Worm (Caenorhabditis elegans) whole organism, young adult: ENCODE results near the gene C06G1.1.

Experiments used
- B0019.2 ChIP-seq: fragments of 200-800 bp; sonication (Bioruptor generic); conservative IDR thresholded peaks from 2 replicates; pipeline ENCODE4 v1.3.6; 2022; ENCODE audit warnings: missing genetic modification reagents, missing genetic modification characterization, missing compliant biosample characterization
- B0035.1 ChIP-seq: sonication (generic microtip); optimal IDR thresholded peaks from 2 replicates; lab custom pipeline; 2016; ENCODE audit warnings: missing genetic modification characterization, mild to moderate bottlenecking, missing compliant biosample characterization, missing genotype, missing genetic modification reagents
- B0336.3 ChIP-seq: fragments of 200-800 bp; sonication (Bioruptor generic); IDR thresholded peaks from 2 replicates; pipeline ENCODE4 v1.3.6; 2022; ENCODE audit warnings: missing genetic modification characterization, missing compliant biosample characterization
- C06A6.2 ChIP-seq: fragments of 200-800 bp; sonication (Bioruptor generic); conservative IDR thresholded peaks from 2 replicates; pipeline ENCODE4 v1.3.6; 2022; ENCODE audit warnings: missing genetic modification characterization, missing compliant biosample characterization
- C17E4.6 ChIP-seq: fragments of 200-800 bp; sonication (Bioruptor generic); IDR thresholded peaks from 2 replicates; pipeline ENCODE4 v1.3.6; 2022; ENCODE audit warnings: missing genetic modification reagents, missing genetic modification characterization, missing compliant biosample characterization
- F10E7.11 ChIP-seq: sonication (generic microtip); optimal IDR thresholded peaks from 2 replicates; lab custom pipeline; 2017; ENCODE audit warnings: mild to moderate bottlenecking, missing genetic modification characterization, moderate library complexity, missing compliant biosample characterization
- F22D6.2 ChIP-seq: sonication (generic microtip); optimal IDR thresholded peaks from 2 replicates; lab custom pipeline; 2016; ENCODE audit warnings: mild to moderate bottlenecking, missing genetic modification characterization, missing compliant biosample characterization
- F23B12.7 ChIP-seq: sonication (generic microtip); optimal IDR thresholded peaks from 2 replicates; lab custom pipeline; 2017; ENCODE audit warnings: missing genetic modification characterization, mild to moderate bottlenecking, missing compliant biosample characterization, antibody characterized with exemption, moderate library complexity; ENCODE audit not compliant: insufficient read depth
- F49E8.2 ChIP-seq: sonication (generic microtip); optimal IDR thresholded peaks from 3 replicates; lab custom pipeline; 2017; ENCODE audit warnings: missing genetic modification characterization, mild to moderate bottlenecking, missing compliant biosample characterization, antibody characterized with exemption, moderate library complexity; ENCODE audit not compliant: insufficient read depth
- F52B5.7 ChIP-seq: sonication (generic microtip); optimal IDR thresholded peaks from 2 replicates; lab custom pipeline; 2016; ENCODE audit warnings: mild to moderate bottlenecking, missing genetic modification characterization, missing compliant biosample characterization
- F55B11.4 ChIP-seq: sonication (generic microtip); optimal IDR thresholded peaks from 2 replicates; lab custom pipeline; 2016; ENCODE audit warnings: missing compliant biosample characterization, missing genetic modification characterization, borderline replicate concordance; ENCODE audit not compliant: insufficient read depth
- K11D2.4 ChIP-seq: fragments of 200-800 bp; sonication (Bioruptor generic); IDR thresholded peaks from 2 replicates; pipeline ENCODE4 v1.3.6; 2022; ENCODE audit warnings: missing genetic modification reagents, missing genetic modification characterization, missing compliant biosample characterization
- T07F8.4 ChIP-seq: sonication (generic microtip); optimal IDR thresholded peaks from 2 replicates; lab custom pipeline; 2016; ENCODE audit warnings: mild to moderate bottlenecking, missing genetic modification characterization, moderate library complexity, missing compliant biosample characterization
- Y53G8AR.9 ChIP-seq: fragments of 200-800 bp; sonication (Bioruptor generic); conservative IDR thresholded peaks from 2 replicates; pipeline ENCODE4 v1.3.6; 2022; ENCODE audit warnings: missing genetic modification reagents, missing genetic modification characterization, missing compliant biosample characterization
- Y95B8A.8 ChIP-seq: fragments of 200-800 bp; sonication (Bioruptor generic); IDR thresholded peaks from 2 replicates; pipeline ENCODE4 v1.3.6; 2022; ENCODE audit warnings: missing genetic modification reagents, missing genetic modification characterization, missing compliant biosample characterization
- ZK185.1 ChIP-seq: sonication (generic microtip); optimal IDR thresholded peaks from 2 replicates; lab custom pipeline; 2016; ENCODE audit warnings: mild to moderate bottlenecking, missing genetic modification characterization, missing compliant biosample characterization; ENCODE audit not compliant: poor library complexity, severe bottlenecking
- ama-1 ChIP-seq, 3 experiments: fragments of 150-350 bp in 1 of 3; sonication (generic microtip) in 2 of 3; optimal IDR thresholded peaks; 2 replicates each; lab custom pipeline; 2014 to 2018; ENCODE audit warnings: missing biosample characterization in 2 of 3, missing genetic modification characterization in 2 of 3, missing genetic modification reagents in 2 of 3
- cebp-1 ChIP-seq, 2 experiments: fragments of 200-800 bp in 1 of 2; sonication (Bioruptor generic) in 1 of 2; sonication (generic microtip) in 1 of 2; IDR thresholded peaks in 1 of 2; optimal IDR thresholded peaks in 1 of 2; 2 replicates each; pipeline versions ENCODE4 v1.3.6 to Lab custom; 2017 to 2022; ENCODE audit warnings: missing compliant biosample characterization in 2 of 2, missing genetic modification characterization in 2 of 2, mild to moderate bottlenecking in 1 of 2, missing genetic modification reagents in 1 of 2, moderate library complexity in 1 of 2
- ceh-100 ChIP-seq: fragments of 200-800 bp; sonication (Bioruptor generic); IDR thresholded peaks from 2 replicates; pipeline ENCODE4 v1.3.6; 2022; ENCODE audit warnings: missing genetic modification reagents, missing genetic modification characterization, missing compliant biosample characterization
- ceh-27 ChIP-seq: fragments of 200-800 bp; sonication (Bioruptor generic); optimal IDR thresholded peaks from 2 replicates; lab custom pipeline; 2018; ENCODE audit warnings: mild to moderate bottlenecking, missing genetic modification characterization, moderate library complexity, missing compliant biosample characterization
- ceh-40 ChIP-seq: fragments of 200-800 bp; sonication (Bioruptor generic); IDR thresholded peaks from 2 replicates; pipeline ENCODE4 v1.3.6; 2022; ENCODE audit warnings: missing genetic modification characterization, missing compliant biosample characterization
- ceh-58 ChIP-seq: fragments of 200-800 bp; sonication (Bioruptor generic); IDR thresholded peaks from 2 replicates; pipeline ENCODE4 v1.3.6; 2022; ENCODE audit warnings: missing genetic modification characterization, missing compliant biosample characterization
- chd-7 ChIP-seq: sonication (generic microtip); optimal IDR thresholded peaks from 2 replicates; lab custom pipeline; 2016; ENCODE audit warnings: mild to moderate bottlenecking, missing genetic modification characterization, moderate library complexity, missing compliant biosample characterization
- die-1 ChIP-seq: sonication (generic microtip); optimal IDR thresholded peaks from 2 replicates; lab custom pipeline; 2016; ENCODE audit warnings: missing genotype, mild to moderate bottlenecking, missing genetic modification characterization, missing compliant biosample characterization
- dpl-1 ChIP-seq: fragments of 150-350 bp; optimal IDR thresholded peaks from 2 replicates; lab custom pipeline; 2014; ENCODE audit warnings: missing biosample characterization, missing genetic modification reagents, missing genetic modification characterization
- efl-1 ChIP-seq: fragments of 150-350 bp; optimal IDR thresholded peaks from 2 replicates; lab custom pipeline; 2014; ENCODE audit warnings: missing biosample characterization, missing genetic modification reagents, missing genetic modification characterization
- fkh-3 ChIP-seq: sonication (generic microtip); optimal IDR thresholded peaks from 2 replicates; lab custom pipeline; 2016; ENCODE audit warnings: mild to moderate bottlenecking, missing genetic modification characterization, missing compliant biosample characterization
- him-1 ChIP-seq: sonication (generic microtip); optimal IDR thresholded peaks from 2 replicates; lab custom pipeline; 2016; ENCODE audit warnings: missing genotype, missing genetic modification reagents, missing genetic modification characterization, missing compliant biosample characterization
- hmg-1.2 ChIP-seq: fragments of 200-800 bp; sonication (Bioruptor generic); IDR thresholded peaks from 2 replicates; pipeline ENCODE4 v1.3.6; 2022; ENCODE audit warnings: missing genetic modification reagents, missing genetic modification characterization, missing compliant biosample characterization
- hrde-1 ChIP-seq: sonication (generic microtip); optimal IDR thresholded peaks from 2 replicates; lab custom pipeline; 2016; ENCODE audit warnings: missing genetic modification characterization, mild to moderate bottlenecking, missing compliant biosample characterization, moderate library complexity, missing genotype, missing genetic modification reagents, borderline replicate concordance
- hsf-1 ChIP-seq: fragments of 200-800 bp; sonication (Bioruptor generic); IDR thresholded peaks from 2 replicates; pipeline ENCODE4 v1.3.6; 2022; ENCODE audit warnings: missing genetic modification reagents, missing genetic modification characterization, missing compliant biosample characterization
- lin-26 ChIP-seq: fragments of 200-800 bp; sonication (Bioruptor generic); IDR thresholded peaks from 2 replicates; pipeline ENCODE4 v1.3.6; 2022; ENCODE audit warnings: missing genetic modification reagents, missing genetic modification characterization, missing compliant biosample characterization
- lsl-1 ChIP-seq: fragments of 200-800 bp; sonication (Bioruptor generic); optimal IDR thresholded peaks from 2 replicates; lab custom pipeline; 2018; ENCODE audit warnings: mild to moderate bottlenecking, missing genetic modification characterization, moderate library complexity, missing compliant biosample characterization
- madf-10 ChIP-seq: sonication (generic microtip); optimal IDR thresholded peaks from 2 replicates; lab custom pipeline; 2016; ENCODE audit warnings: mild to moderate bottlenecking, missing genetic modification characterization, missing compliant biosample characterization
- mes-4 ChIP-seq: sonication (generic microtip); optimal IDR thresholded peaks from 2 replicates; lab custom pipeline; 2016; ENCODE audit warnings: missing genotype, missing genetic modification characterization, missing compliant biosample characterization
- nfya-2 ChIP-seq: fragments of 200-800 bp; sonication (Bioruptor generic); IDR thresholded peaks from 2 replicates; pipeline ENCODE4 v1.3.6; 2022; ENCODE audit warnings: missing genetic modification reagents, missing genetic modification characterization, missing compliant biosample characterization
- nhr-120 ChIP-seq: fragments of 200-800 bp; sonication (Bioruptor generic); IDR thresholded peaks from 2 replicates; pipeline ENCODE4 v1.3.6; 2022; ENCODE audit warnings: missing genetic modification characterization, missing compliant biosample characterization
- nhr-80 ChIP-seq: sonication (generic microtip); optimal IDR thresholded peaks from 2 replicates; lab custom pipeline; 2016; ENCODE audit warnings: missing genetic modification characterization, missing compliant biosample characterization
- nhr-90 ChIP-seq: sonication (generic microtip); optimal IDR thresholded peaks from 2 replicates; lab custom pipeline; 2016; ENCODE audit warnings: missing genotype, mild to moderate bottlenecking, missing genetic modification characterization, missing compliant biosample characterization
- snpc-1.3 ChIP-seq: sonication (generic microtip); optimal IDR thresholded peaks from 2 replicates; lab custom pipeline; 2017; ENCODE audit warnings: missing genetic modification characterization, mild to moderate bottlenecking, missing compliant biosample characterization, antibody characterized with exemption, moderate library complexity, missing genotype, missing genetic modification reagents; ENCODE audit not compliant: insufficient read depth
- sptf-2 ChIP-seq: fragments of 200-800 bp; sonication (Bioruptor generic); optimal IDR thresholded peaks from 2 replicates; lab custom pipeline; 2018; ENCODE audit warnings: mild to moderate bottlenecking, missing genetic modification characterization, missing compliant biosample characterization
- tlf-1 ChIP-seq: fragments of 200-800 bp; sonication (Bioruptor generic); optimal IDR thresholded peaks from 2 replicates; lab custom pipeline; 2018; ENCODE audit warnings: mild to moderate bottlenecking, missing genetic modification characterization, missing compliant biosample characterization
- xnd-1 ChIP-seq: sonication (generic microtip); optimal IDR thresholded peaks from 2 replicates; lab custom pipeline; 2016; ENCODE audit warnings: missing genotype, missing genetic modification reagents, missing genetic modification characterization, missing compliant biosample characterization
- zim-3 ChIP-seq: sonication (generic microtip); optimal IDR thresholded peaks from 2 replicates; lab custom pipeline; 2017; ENCODE audit warnings: mild to moderate bottlenecking, missing genetic modification characterization, moderate library complexity, missing compliant biosample characterization
- ztf-22 ChIP-seq: fragments of 200-800 bp; sonication (Bioruptor generic); optimal IDR thresholded peaks from 2 replicates; lab custom pipeline; 2018; ENCODE audit warnings: mild to moderate bottlenecking, missing genetic modification characterization, moderate library complexity, missing compliant biosample characterization

The C06G1.1 gene

DNA sequence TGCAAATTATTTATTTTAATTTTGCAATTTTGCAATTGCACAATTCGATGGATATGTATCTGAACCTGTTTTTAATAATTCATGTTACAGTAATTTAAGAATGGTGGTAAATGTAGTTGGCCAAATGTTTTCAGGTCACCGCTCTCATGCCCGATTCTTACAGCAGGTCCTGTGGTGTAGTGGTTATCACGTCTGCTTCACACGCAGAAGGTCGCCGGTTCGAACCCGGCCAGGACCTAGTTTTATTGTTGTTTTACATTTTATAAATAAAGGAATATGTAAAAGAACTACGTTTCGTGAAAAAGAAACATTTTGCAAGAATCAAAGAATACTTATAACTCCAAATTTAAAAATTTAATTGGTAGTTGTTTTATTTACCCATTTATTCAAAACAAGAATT lies 42.9 kb upstream of the C06G1.1 start (continued):
- no peak for TF ChIP-seq Y53G8AR.9 (GFP tag; lab: Robert Waterston, UW)
- no peak for TF ChIP-seq C06A6.2 (GFP tag; lab: Robert Waterston, UW)

DNA sequence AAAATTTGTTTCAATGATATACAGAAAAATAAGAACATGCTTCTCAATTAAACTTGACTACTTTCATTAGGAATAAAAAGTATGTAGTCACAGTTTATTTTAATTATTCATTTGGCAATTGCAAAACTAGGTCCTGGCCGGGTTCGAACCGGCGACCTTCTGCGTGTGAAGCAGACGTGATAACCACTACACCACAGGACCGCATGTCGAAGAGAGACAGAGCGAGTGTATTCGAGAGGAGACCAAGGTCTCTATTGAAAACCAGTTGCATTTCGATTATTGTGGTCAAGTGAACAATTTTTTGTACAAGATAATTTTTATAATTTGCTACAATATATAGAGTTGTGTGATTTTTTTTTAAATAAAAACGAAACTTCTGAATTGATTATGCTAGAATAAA lies 42.3 kb upstream of the C06G1.1 start:
- no peak for TF ChIP-seq B0336.3 (GFP tag; lab: Robert Waterston, UW)
- TF ChIP-seq F10E7.11 (tag; lab: Kevin White, UChicago) = peak; percentile 20
- TF ChIP-seq hsf-1 (GFP tag; lab: Robert Waterston, UW) = peak; percentile 59; the same call in 1 of the 2 replicates
- no peak for TF ChIP-seq fkh-3 (tag; lab: Kevin White, UChicago)
- TF ChIP-seq nhr-80 = no peak
- no peak for TF ChIP-seq ama-1 (optimal IDR thresholded peaks at IDR 0.05; lab: Kevin White, UChicago)
- peak; percentile 14 to 90 for TF ChIP-seq ama-1 (GFP tag; optimal IDR thresholded peaks at IDR 0.05; lab: Kevin White, UChicago)
- TF ChIP-seq F22D6.2 (tag; lab: Kevin White, UChicago) = no peak
- TF ChIP-seq zim-3 (tag; lab: Kevin White, UChicago) = peak; percentile 76
- peak; percentile 70 for TF ChIP-seq nhr-90 (tag; lab: Kevin White, UChicago)
- TF ChIP-seq madf-10 (tag; lab: Kevin White, UChicago) = peak; percentile 78
- TF ChIP-seq nhr-120 = no peak
- TF ChIP-seq him-1 (tag; lab: Kevin White, UChicago) = peak; percentile 72
- TF ChIP-seq F49E8.2 (tag; lab: Kevin White, UChicago) = peak; percentile 44
- no peak for TF ChIP-seq dpl-1 (GFP tag; lab: Kevin White, UChicago)
- peak; percentile 19 for TF ChIP-seq B0035.1 (tag; lab: Kevin White, UChicago)
- TF ChIP-seq tlf-1 (GFP tag; lab: Kevin White, UChicago) = peak; percentile 59
- no peak for TF ChIP-seq ceh-100 (GFP tag; lab: Robert Waterston, UW)
- TF ChIP-seq mes-4 (tag; lab: Kevin White, UChicago) = peak; percentile 50
- TF ChIP-seq F55B11.4 (tag; lab: Kevin White, UChicago) = no peak
- TF ChIP-seq ZK185.1 = peak; percentile 79
- TF ChIP-seq ceh-27 = peak; percentile 85
- peak; percentile 84 for TF ChIP-seq hmg-1.2
- no peak for TF ChIP-seq ceh-58 (GFP tag; lab: Robert Waterston, UW)
- TF ChIP-seq chd-7 = peak; percentile 71
- no peak for TF ChIP-seq C17E4.6
- 0 out of 2 replicates have a peak, but pooled peaks have one; percentile 47 for TF ChIP-seq K11D2.4 (GFP tag; lab: Robert Waterston, UW)
- TF ChIP-seq ztf-22 (GFP tag; lab: Kevin White, UChicago) = peak; percentile 50
- no peak for TF ChIP-seq sptf-2 (GFP tag; lab: Kevin White, UChicago)
- peak; percentile 76 for TF ChIP-seq snpc-1.3
- peak; percentile 84 for TF ChIP-seq lin-26 (GFP tag; lab: Robert Waterston, UW)
- TF ChIP-seq F23B12.7 (tag; lab: Kevin White, UChicago) = peak; percentile 71
- TF ChIP-seq Y95B8A.8 = 0 out of 2 replicates have a peak, but pooled peaks have one; percentile 23
- TF ChIP-seq lsl-1 (GFP tag; lab: Kevin White, UChicago) = no peak
- peak; percentile 79 for TF ChIP-seq T07F8.4
- peak; percentile 39 for TF ChIP-seq F52B5.7
- peak; percentile 26 for TF ChIP-seq efl-1
- TF ChIP-seq nfya-2 (GFP tag; lab: Robert Waterston, UW) = no peak
- peak; percentile 82 for TF ChIP-seq die-1 (tag; lab: Kevin White, UChicago)
- TF ChIP-seq B0019.2 (GFP tag; lab: Robert Waterston, UW) = no peak
- TF ChIP-seq xnd-1 (tag; lab: Kevin White, UChicago) = no peak
- no peak for TF ChIP-seq ceh-40 (GFP tag; lab: Robert Waterston, UW)
- TF ChIP-seq cebp-1 (GFP tag; IDR thresholded peaks at IDR 0.05; lab: Robert Waterston, UW) = peak; percentile 39; the same call in 1 of the 2 replicates
- TF ChIP-seq cebp-1 (tag; optimal IDR thresholded peaks at IDR 0.05; lab: Kevin White, UChicago) = peak; percentile 71
- no peak for TF ChIP-seq hrde-1 (tag; lab: Kevin White, UChicago)
- no peak for TF ChIP-seq C06A6.2 (GFP tag; lab: Robert Waterston, UW)
